Fruit fly (Drosophila melanogaster) whole organism, embryonic: ENCODE measurements around the gene CG31294.

Experiments
- Abd-B ChIP-seq: fragments of 200-800 bp; sonication (Bioruptor generic); optimal IDR thresholded peaks from 2 replicates; lab custom pipeline; 2018; ENCODE audit warnings: missing biosample characterization, mild to moderate bottlenecking, missing genetic modification characterization, moderate library complexity
- Asciz ChIP-seq: fragments of 200-800 bp; sonication (Bioruptor generic); optimal IDR thresholded peaks from 2 replicates; lab custom pipeline; 2017; ENCODE audit warnings: missing biosample characterization, mild to moderate bottlenecking, missing genetic modification characterization, missing genetic modification reagents
- Atf-2 ChIP-seq: fragments of 200-800 bp; sonication (Bioruptor generic); optimal IDR thresholded peaks from 2 replicates; lab custom pipeline; 2016; ENCODE audit warnings: missing biosample characterization, missing genetic modification characterization
- CG10321 ChIP-seq: fragments of 200-800 bp; sonication (Bioruptor generic); IDR thresholded peaks from 2 replicates; pipeline ENCODE4 v1.3.6; 2022; ENCODE audit warnings: missing biosample characterization, missing genetic modification characterization
- CG10979 ChIP-seq: fragments of 200-800 bp; sonication (Bioruptor generic); optimal IDR thresholded peaks from 2 replicates; lab custom pipeline; 2018; ENCODE audit warnings: missing biosample characterization, mild to moderate bottlenecking, missing genetic modification characterization, moderate library complexity
- CG11456 ChIP-seq: fragments of 200-800 bp; sonication (Bioruptor generic); IDR thresholded peaks from 3 replicates; pipeline ENCODE4 v1.3.6; 2022; ENCODE audit warnings: missing biosample characterization, missing genetic modification characterization
- CG11695 ChIP-seq: fragments of 200-800 bp; sonication (Bioruptor generic); IDR thresholded peaks from 3 replicates; pipeline ENCODE4 v1.3.6; 2022; ENCODE audit warnings: missing biosample characterization, missing genetic modification characterization
- CG15073 ChIP-seq: fragments of 200-800 bp; sonication (Bioruptor generic); optimal IDR thresholded peaks from 2 replicates; lab custom pipeline; 2016; ENCODE audit warnings: missing biosample characterization, missing genetic modification characterization
- CG15601 ChIP-seq: fragments of 200-800 bp; sonication (Bioruptor generic); optimal IDR thresholded peaks from 3 replicates; lab custom pipeline; 2019; ENCODE audit warnings: missing biosample characterization, mild to moderate bottlenecking, missing genetic modification characterization, moderate library complexity
- CG17359 ChIP-seq: fragments of 200-800 bp; sonication (Bioruptor generic); optimal IDR thresholded peaks from 3 replicates; lab custom pipeline; 2018; ENCODE audit warnings: missing biosample characterization, mild to moderate bottlenecking, missing genetic modification characterization, moderate library complexity
- CG2712 ChIP-seq: fragments of 200-800 bp; optimal IDR thresholded peaks from 3 replicates; lab custom pipeline; 2019; ENCODE audit warnings: missing biosample characterization, mild to moderate bottlenecking, missing genetic modification characterization, moderate library complexity
- CG30020 ChIP-seq: fragments of 200-800 bp; optimal IDR thresholded peaks from 2 replicates; lab custom pipeline; 2019; ENCODE audit warnings: missing biosample characterization, mild to moderate bottlenecking, missing genetic modification characterization, moderate library complexity
- CG3163 ChIP-seq: fragments of 200-800 bp; sonication (Bioruptor generic); optimal IDR thresholded peaks from 3 replicates; lab custom pipeline; 2016; ENCODE audit warnings: missing biosample characterization, missing genetic modification characterization
- CG3281 ChIP-seq: fragments of 200-800 bp; sonication (Bioruptor generic); optimal IDR thresholded peaks from 3 replicates; lab custom pipeline; 2017; ENCODE audit warnings: missing biosample characterization, mild to moderate bottlenecking, missing genetic modification characterization
- CG4360 ChIP-seq: fragments of 200-800 bp; sonication (Bioruptor generic); IDR thresholded peaks from 2 replicates; pipeline ENCODE4 v1.3.6; 2022; ENCODE audit warnings: missing biosample characterization, missing genetic modification characterization
- CG5245 ChIP-seq: fragments of 200-800 bp; sonication (Bioruptor generic); optimal IDR thresholded peaks from 3 replicates; lab custom pipeline; 2016; ENCODE audit warnings: missing biosample characterization, missing genetic modification characterization
- CG6254 ChIP-seq: fragments of 200-800 bp; sonication (Bioruptor generic); optimal IDR thresholded peaks from 3 replicates; lab custom pipeline; 2017; ENCODE audit warnings: mild to moderate bottlenecking, missing biosample characterization, missing genetic modification reagents, missing genetic modification characterization
- CG9817 ChIP-seq: fragments of 200-800 bp; sonication (Bioruptor generic); optimal IDR thresholded peaks from 2 replicates; lab custom pipeline; 2018; ENCODE audit warnings: missing biosample characterization, mild to moderate bottlenecking, missing genetic modification characterization, moderate library complexity
- CHES-1-like ChIP-seq: fragments of 200-800 bp; sonication (Bioruptor generic); optimal IDR thresholded peaks from 2 replicates; lab custom pipeline; 2016; ENCODE audit warnings: missing biosample characterization, missing genetic modification characterization
- Doc2 ChIP-seq: fragments of 200-800 bp; sonication (Bioruptor generic); IDR thresholded peaks from 2 replicates; pipeline ENCODE4 v1.3.6; 2022; ENCODE audit warnings: missing biosample characterization, missing genetic modification characterization
- Doc3 ChIP-seq: fragments of 200-800 bp; sonication (Bioruptor generic); IDR thresholded peaks from 3 replicates; pipeline ENCODE4 v1.3.6; 2022; ENCODE audit warnings: missing biosample characterization, missing genetic modification characterization; ENCODE audit not compliant: partially characterized antibody
- ERR ChIP-seq: fragments of 200-800 bp; sonication (Bioruptor generic); optimal IDR thresholded peaks from 2 replicates; lab custom pipeline; 2016; ENCODE audit warnings: missing biosample characterization, missing genetic modification characterization
- Fer2 ChIP-seq: fragments of 200-800 bp; sonication (Bioruptor generic); optimal IDR thresholded peaks from 2 replicates; lab custom pipeline; 2018; ENCODE audit warnings: missing biosample characterization, mild to moderate bottlenecking, missing genetic modification characterization, moderate library complexity
- HHEX ChIP-seq: fragments of 200-800 bp; sonication (Bioruptor generic); optimal IDR thresholded peaks from 3 replicates; lab custom pipeline; 2017; ENCODE audit warnings: missing biosample characterization, mild to moderate bottlenecking, missing genetic modification characterization, missing genetic modification reagents
- HLH54F ChIP-seq: fragments of 200-800 bp; sonication (Bioruptor generic); optimal IDR thresholded peaks from 3 replicates; lab custom pipeline; 2016; ENCODE audit warnings: missing biosample characterization, missing genetic modification characterization
- HLHmδ ChIP-seq: fragments of 200-800 bp; sonication (Bioruptor generic); optimal IDR thresholded peaks from 2 replicates; lab custom pipeline; 2018; ENCODE audit warnings: missing biosample characterization, mild to moderate bottlenecking, missing genetic modification characterization, moderate library complexity
- Hand ChIP-seq: fragments of 200-800 bp; sonication (Bioruptor generic); optimal IDR thresholded peaks from 2 replicates; lab custom pipeline; 2017; ENCODE audit warnings: mild to moderate bottlenecking, missing biosample characterization, missing genetic modification reagents, missing genetic modification characterization
- Mes4 ChIP-seq: fragments of 200-800 bp; sonication (Bioruptor generic); optimal IDR thresholded peaks from 2 replicates; lab custom pipeline; 2016; ENCODE audit warnings: missing biosample characterization, missing genetic modification characterization
- Myb ChIP-seq: fragments of 200-800 bp; sonication (Bioruptor generic); optimal IDR thresholded peaks from 2 replicates; lab custom pipeline; 2016; ENCODE audit warnings: missing biosample characterization, missing genetic modification characterization
- Poxn ChIP-seq: fragments of 200-800 bp; sonication (Bioruptor generic); IDR thresholded peaks from 2 replicates; pipeline ENCODE4 v1.3.6; 2022; ENCODE audit warnings: missing biosample characterization, missing genetic modification characterization
- abd-A ChIP-seq: fragments of 200-800 bp; sonication (Bioruptor generic); optimal IDR thresholded peaks from 3 replicates; lab custom pipeline; 2019; ENCODE audit warnings: missing biosample characterization, mild to moderate bottlenecking, missing genetic modification characterization, moderate library complexity
- al ChIP-seq: fragments of 200-800 bp; sonication (Bioruptor generic); IDR thresholded peaks from 2 replicates; pipeline ENCODE4 v1.3.6; 2022; ENCODE audit warnings: missing biosample characterization, missing genetic modification characterization
- ap ChIP-seq: fragments of 200-800 bp; sonication (Bioruptor generic); IDR thresholded peaks from 2 replicates; pipeline ENCODE4 v1.3.6; 2022; ENCODE audit warnings: missing biosample characterization, missing genetic modification characterization
- ase ChIP-seq: fragments of 200-800 bp; sonication (Bioruptor generic); IDR thresholded peaks from 3 replicates; pipeline ENCODE4 v1.3.6; 2022; ENCODE audit warnings: missing biosample characterization, missing genetic modification characterization
- ewg ChIP-seq: fragments of 200-800 bp; sonication (Bioruptor generic); optimal IDR thresholded peaks from 3 replicates; lab custom pipeline; 2017; ENCODE audit warnings: mild to moderate bottlenecking, missing biosample characterization, missing genetic modification reagents, missing genetic modification characterization
- jumu ChIP-seq: fragments of 200-800 bp; sonication (Bioruptor generic); optimal IDR thresholded peaks from 3 replicates; lab custom pipeline; 2016; ENCODE audit warnings: missing biosample characterization, missing genetic modification characterization
- pan ChIP-seq, 4 experiments: fragments of >200 bp in 3 of 4; fragments of 200-800 bp in 1 of 4; sonication (Bioruptor generic) in 1 of 4; optimal IDR thresholded peaks in 3 of 4; IDR thresholded peaks in 1 of 4; 2 replicates each; pipeline versions ENCODE4 v1.3.6 to Lab custom; 2017 to 2022; ENCODE audit warnings: missing biosample characterization in 2 of 4, missing genetic modification characterization in 2 of 4, mixed read lengths in 1 of 4
- sc ChIP-seq, 3 experiments: fragments of >200 bp in 2 of 3; fragments of 200-800 bp in 1 of 3; sonication (Bioruptor generic) in 1 of 3; optimal IDR thresholded peaks; 2 replicates in 2 of 3; 3 replicates in 1 of 3; lab custom pipeline; 2017; ENCODE audit warnings: mild to moderate bottlenecking in 1 of 3, missing biosample characterization in 1 of 3, missing genetic modification characterization in 1 of 3, missing genetic modification reagents in 1 of 3
- sima ChIP-seq: fragments of 200-800 bp; sonication (Bioruptor generic); optimal IDR thresholded peaks from 2 replicates; lab custom pipeline; 2016; ENCODE audit warnings: missing biosample characterization, missing genetic modification characterization

The CG31294 gene

dm6 chr3R:15716485-15716884 is at the start of gene CG31294:
Gene CG31294, minus strand, starts transcription at chr3R:15716585.
- TF ChIP-seq CG5245 (no peak), CG9817 (tag; lab: Kevin White, UChicago) (no peak)

dm6 chr3R:15762815-15763214 is 46.4 kb upstream of the CG31294 start, which contains the start of gene CG12784:
Gene CG12784, plus strand, starts transcription at chr3R:15763115.
- no peak for TF ChIP-seq al (GFP tag; lab: Robert Waterston, UW)
- no peak for TF ChIP-seq CHES-1-like (GFP tag; lab: Kevin White, UChicago)
- TF ChIP-seq sima = no peak
- TF ChIP-seq CG30020 = no peak
- TF ChIP-seq HLHmδ (GFP tag; lab: Kevin White, UChicago) = no peak
- TF ChIP-seq sc (optimal IDR thresholded peaks at IDR 0.05; lab: Kevin White, UChicago) = no peak
- TF ChIP-seq sc (GFP tag; optimal IDR thresholded peaks at IDR 0.05; lab: Kevin White, UChicago) = no peak
- TF ChIP-seq pan (optimal IDR thresholded peaks at IDR 0.05; lab: Kevin White, UChicago) = no peak
- TF ChIP-seq pan (GFP tag; optimal IDR thresholded peaks at IDR 0.05 in 1 of 2, IDR thresholded peaks at IDR 0.05 in 1 of 2) = no peak
- TF ChIP-seq Doc2 (GFP tag; lab: Robert Waterston, UW) = no peak
- TF ChIP-seq ewg = no peak

dm6 chr3R:15744354-15744753 is 28.0 kb upstream of the CG31294 start, which contains the start of gene CG4520:
Gene CG4520, plus strand, starts transcription at chr3R:15744654.
- TF ChIP-seq Mes4 (GFP tag; lab: Kevin White, UChicago) = no peak
- no peak for TF ChIP-seq Poxn (GFP tag; lab: Robert Waterston, UW)
- TF ChIP-seq CG3163 = no peak
- TF ChIP-seq CG2712 (tag; lab: Kevin White, UChicago) = no peak
- no peak for TF ChIP-seq CG15073 (GFP tag; lab: Kevin White, UChicago)
- TF ChIP-seq ERR (GFP tag; lab: Kevin White, UChicago) = no peak
- no peak for TF ChIP-seq CG17359 (tag; lab: Kevin White, UChicago)
- TF ChIP-seq Asciz = no peak
- TF ChIP-seq CG3281 (GFP tag; lab: Kevin White, UChicago) = no peak

- TF ChIP-seq Myb (GFP tag; lab: Kevin White, UChicago) (no peak), ase (no peak), CG11456 (GFP tag; lab: Robert Waterston, UW) (no peak), Atf-2 (GFP tag; lab: Kevin White, UChicago) (no peak), jumu (GFP tag; lab: Kevin White, UChicago) (no peak), CG10321 (GFP tag; lab: Robert Waterston, UW) (no peak), CG11695 (GFP tag; lab: Robert Waterston, UW) (no peak), CG4360 (GFP tag; lab: Robert Waterston, UW) (no peak), Fer2 (tag; lab: Kevin White, UChicago) (no peak), CG15601 (tag; lab: Kevin White, UChicago) (no peak), ap (GFP tag; lab: Robert Waterston, UW) (no peak), Doc3 (GFP tag; lab: Robert Waterston, UW) (no peak), Abd-B (GFP tag; lab: Kevin White, UChicago) (no peak), CG10979 (tag; lab: Kevin White, UChicago) (no peak), Hand (GFP tag; lab: Kevin White, UChicago) (no peak), HHEX (GFP tag; lab: Kevin White, UChicago) (no peak), CG6254 (GFP tag; lab: Kevin White, UChicago) (no peak), HLH54F (GFP tag; lab: Kevin White, UChicago) (no peak), abd-A (tag; lab: Kevin White, UChicago) (no peak)
Measured at dm6 chr3R:15731446-15731845, 15.1 kb upstream of the CG31294 start, which contains the start of gene CG34274. Gene CG34274, plus strand, starts transcription at chr3R:15731746.
